Fruit fly (Drosophila melanogaster) whole organism, embryonic: ENCODE data around the gene CG9799.

Source experiments
- B-H2 ChIP-seq: fragments of 200-800 bp; sonication (Bioruptor generic); optimal IDR thresholded peaks from 2 replicates; lab custom pipeline; 2018; ENCODE audit warnings: missing biosample characterization, mild to moderate bottlenecking, missing genetic modification characterization
- CG10431 ChIP-seq: fragments of 200-800 bp; sonication (Bioruptor generic); optimal IDR thresholded peaks from 3 replicates; lab custom pipeline; 2018; ENCODE audit warnings: missing biosample characterization, mild to moderate bottlenecking, missing genetic modification characterization
- CG11247 ChIP-seq: fragments of 200-800 bp; sonication (Bioruptor generic); IDR thresholded peaks from 2 replicates; pipeline ENCODE4 v1.3.6; 2022; ENCODE audit warnings: missing biosample characterization, missing genetic modification characterization
- CG11456 ChIP-seq: fragments of 200-800 bp; sonication (Bioruptor generic); IDR thresholded peaks from 3 replicates; pipeline ENCODE4 v1.3.6; 2022; ENCODE audit warnings: missing biosample characterization, missing genetic modification characterization
- CG12942 ChIP-seq: fragments of 200-800 bp; sonication (Bioruptor generic); optimal IDR thresholded peaks from 3 replicates; lab custom pipeline; 2016; ENCODE audit warnings: missing biosample characterization, missing genetic modification characterization
- CG15269 ChIP-seq: fragments of 200-800 bp; sonication (Bioruptor generic); optimal IDR thresholded peaks from 2 replicates; lab custom pipeline; 2018; ENCODE audit warnings: missing biosample characterization, mild to moderate bottlenecking, missing genetic modification characterization, moderate library complexity
- CG17186 ChIP-seq: fragments of 200-800 bp; sonication (Bioruptor generic); optimal IDR thresholded peaks from 3 replicates; lab custom pipeline; 2017; ENCODE audit warnings: missing biosample characterization, missing genetic modification reagents, missing genetic modification characterization
- CG17361 ChIP-seq: fragments of 200-800 bp; sonication (Bioruptor generic); IDR thresholded peaks from 3 replicates; pipeline ENCODE4 v1.3.6; 2022; ENCODE audit warnings: missing biosample characterization, missing genetic modification characterization
- CG17385 ChIP-seq: fragments of 200-800 bp; sonication (Bioruptor generic); optimal IDR thresholded peaks from 3 replicates; lab custom pipeline; 2018; ENCODE audit warnings: missing biosample characterization, mild to moderate bottlenecking, missing genetic modification characterization
- CG18476 ChIP-seq: fragments of 200-800 bp; sonication (Bioruptor generic); optimal IDR thresholded peaks from 2 replicates; lab custom pipeline; 2016; ENCODE audit warnings: missing biosample characterization, mild to moderate bottlenecking, missing genetic modification characterization
- CG2712 ChIP-seq: fragments of 200-800 bp; optimal IDR thresholded peaks from 3 replicates; lab custom pipeline; 2019; ENCODE audit warnings: missing biosample characterization, mild to moderate bottlenecking, missing genetic modification characterization, moderate library complexity
- CG32532 ChIP-seq: fragments of 200-800 bp; sonication (Bioruptor generic); IDR thresholded peaks from 2 replicates; pipeline ENCODE4 v1.3.6; 2022; ENCODE audit warnings: missing biosample characterization, missing genetic modification characterization
- CG42726 ChIP-seq: fragments of 200-800 bp; sonication (Bioruptor generic); IDR thresholded peaks from 2 replicates; pipeline ENCODE4 v1.3.6; 2022; ENCODE audit warnings: missing biosample characterization, missing genetic modification characterization; ENCODE audit not compliant: partially characterized antibody
- CG4328 ChIP-seq: fragments of 200-800 bp; sonication (Bioruptor generic); optimal IDR thresholded peaks from 3 replicates; lab custom pipeline; 2017; ENCODE audit warnings: missing biosample characterization, missing genetic modification reagents, missing genetic modification characterization
- CG6813 ChIP-seq: fragments of 200-800 bp; sonication (Bioruptor generic); optimal IDR thresholded peaks from 2 replicates; lab custom pipeline; 2017; ENCODE audit warnings: missing biosample characterization, missing genetic modification characterization, mild to moderate bottlenecking, moderate library complexity, missing genetic modification reagents
- CG7839 ChIP-seq: fragments of 200-800 bp; sonication (Bioruptor generic); optimal IDR thresholded peaks from 3 replicates; lab custom pipeline; 2018; ENCODE audit warnings: missing biosample characterization, mild to moderate bottlenecking, missing genetic modification characterization, moderate library complexity
- CTCF ChIP-seq: fragments of 200-800 bp; sonication (Bioruptor generic); optimal IDR thresholded peaks from 2 replicates; lab custom pipeline; 2017; ENCODE audit warnings: missing biosample characterization, mild to moderate bottlenecking, missing genetic modification characterization, moderate library complexity
- Dip3 ChIP-seq: fragments of 200-800 bp; sonication (Bioruptor generic); optimal IDR thresholded peaks from 3 replicates; lab custom pipeline; 2016; ENCODE audit warnings: missing biosample characterization, missing genetic modification characterization
- Drgx ChIP-seq: fragments of 200-800 bp; sonication (Bioruptor generic); IDR thresholded peaks from 2 replicates; pipeline ENCODE4 v1.3.6; 2022; ENCODE audit warnings: missing biosample characterization, missing genetic modification characterization
- H2.0 ChIP-seq: fragments of 200-800 bp; sonication (Bioruptor generic); IDR thresholded peaks from 2 replicates; pipeline ENCODE4 v1.3.6; 2022; ENCODE audit warnings: missing biosample characterization, missing genetic modification characterization
- HLH3B ChIP-seq: fragments of 200-800 bp; sonication (Bioruptor generic); IDR thresholded peaks from 2 replicates; pipeline ENCODE4 v1.3.6; 2022; ENCODE audit warnings: missing biosample characterization, missing genetic modification characterization
- Kr ChIP-seq: fragments of 200-800 bp; sonication (Bioruptor generic); optimal IDR thresholded peaks from 2 replicates; lab custom pipeline; 2017; ENCODE audit warnings: missing biosample characterization, mild to moderate bottlenecking, missing genetic modification characterization
- Max ChIP-seq: fragments of 200-800 bp; sonication (Bioruptor generic); optimal IDR thresholded peaks from 2 replicates; lab custom pipeline; 2016; ENCODE audit warnings: missing biosample characterization, mild to moderate bottlenecking, missing genetic modification characterization
- Meics ChIP-seq: fragments of 200-800 bp; sonication (Bioruptor generic); optimal IDR thresholded peaks from 2 replicates; lab custom pipeline; 2017; ENCODE audit warnings: missing biosample characterization, mild to moderate bottlenecking, missing genetic modification characterization
- Mrtf ChIP-seq: fragments of 200-800 bp; sonication (Bioruptor generic); IDR thresholded peaks from 3 replicates; pipeline ENCODE4 v1.3.6; 2022; ENCODE audit warnings: missing biosample characterization, missing genetic modification characterization
- Rfx ChIP-seq: fragments of 200-800 bp; sonication (Bioruptor generic); IDR thresholded peaks from 2 replicates; pipeline ENCODE4 v1.3.6; 2022; ENCODE audit warnings: missing biosample characterization, missing genetic modification characterization
- Scr ChIP-seq: fragments of 200-800 bp; sonication (Bioruptor generic); IDR thresholded peaks from 2 replicates; pipeline ENCODE4 v1.3.6; 2022; ENCODE audit warnings: missing biosample characterization, missing genetic modification characterization; ENCODE audit not compliant: partially characterized antibody
- Sox100B ChIP-seq: fragments of 200-800 bp; sonication (Bioruptor generic); optimal IDR thresholded peaks from 3 replicates; lab custom pipeline; 2018; ENCODE audit warnings: missing biosample characterization, mild to moderate bottlenecking, missing genetic modification characterization
- ara ChIP-seq: fragments of 200-800 bp; sonication (Bioruptor generic); IDR thresholded peaks from 2 replicates; pipeline ENCODE4 v1.3.6; 2022; ENCODE audit warnings: missing biosample characterization, missing genetic modification characterization
- btn ChIP-seq: fragments of 200-800 bp; sonication (Bioruptor generic); optimal IDR thresholded peaks from 2 replicates; lab custom pipeline; 2016; ENCODE audit warnings: missing biosample characterization, missing genetic modification characterization
- chm ChIP-seq: fragments of 200-800 bp; sonication (Bioruptor generic); IDR thresholded peaks from 2 replicates; pipeline ENCODE4 v1.3.6; 2022; ENCODE audit warnings: missing biosample characterization, missing genetic modification characterization
- corto ChIP-seq: fragments of 200-800 bp; sonication (Bioruptor generic); optimal IDR thresholded peaks from 2 replicates; lab custom pipeline; 2016; ENCODE audit warnings: missing biosample characterization, mild to moderate bottlenecking, missing genetic modification characterization, moderate library complexity
- dati ChIP-seq: fragments of 200-800 bp; sonication (Bioruptor generic); IDR thresholded peaks from 2 replicates; pipeline ENCODE4 v1.3.6; 2022; ENCODE audit warnings: missing biosample characterization, missing genetic modification characterization
- ewg ChIP-seq: fragments of 200-800 bp; sonication (Bioruptor generic); optimal IDR thresholded peaks from 3 replicates; lab custom pipeline; 2017; ENCODE audit warnings: mild to moderate bottlenecking, missing biosample characterization, missing genetic modification reagents, missing genetic modification characterization
- her ChIP-seq: fragments of 200-800 bp; sonication (Bioruptor generic); optimal IDR thresholded peaks from 2 replicates; lab custom pipeline; 2016; ENCODE audit warnings: missing biosample characterization, missing genetic modification characterization
- maf-S ChIP-seq: fragments of 200-800 bp; sonication (Bioruptor generic); optimal IDR thresholded peaks from 2 replicates; lab custom pipeline; 2016; ENCODE audit warnings: missing biosample characterization, missing genetic modification characterization
- nmo ChIP-seq: fragments of 200-800 bp; sonication (Bioruptor generic); optimal IDR thresholded peaks from 2 replicates; lab custom pipeline; 2018; ENCODE audit warnings: missing biosample characterization, mild to moderate bottlenecking, missing genetic modification characterization, moderate library complexity
- onecut ChIP-seq: fragments of 200-800 bp; sonication (Bioruptor generic); IDR thresholded peaks from 2 replicates; pipeline ENCODE4 v1.3.6; 2022; ENCODE audit warnings: missing biosample characterization, missing genetic modification characterization
- pb ChIP-seq: fragments of 200-800 bp; sonication (Bioruptor generic); optimal IDR thresholded peaks from 3 replicates; lab custom pipeline; 2016; ENCODE audit warnings: missing biosample characterization, missing genetic modification characterization
- peb ChIP-seq: fragments of 200-800 bp; sonication (Bioruptor generic); IDR thresholded peaks from 2 replicates; pipeline ENCODE4 v1.3.6; 2022; ENCODE audit warnings: missing biosample characterization, missing genetic modification characterization
- pita ChIP-seq: fragments of 200-800 bp; sonication (Bioruptor generic); optimal IDR thresholded peaks from 2 replicates; lab custom pipeline; 2017; ENCODE audit warnings: missing biosample characterization, mild to moderate bottlenecking, missing genetic modification characterization
- prd ChIP-seq, 3 experiments: fragments of >200 bp in 2 of 3; fragments of 200-800 bp in 1 of 3; sonication (Bioruptor generic) in 1 of 3; optimal IDR thresholded peaks in 2 of 3; IDR thresholded peaks in 1 of 3; 2 replicates in 2 of 3; 3 replicates in 1 of 3; pipeline versions ENCODE4 v1.3.6 to Lab custom; 2017 to 2022; ENCODE audit warnings: missing biosample characterization in 1 of 3, missing genetic modification characterization in 1 of 3
- ranshi ChIP-seq: fragments of 200-800 bp; sonication (Bioruptor generic); IDR thresholded peaks from 2 replicates; pipeline ENCODE4 v1.3.6; 2022; ENCODE audit warnings: missing biosample characterization, missing genetic modification characterization
- seq ChIP-seq: fragments of 200-800 bp; sonication (Bioruptor generic); IDR thresholded peaks from 2 replicates; pipeline ENCODE4 v1.3.6; 2022; ENCODE audit warnings: missing biosample characterization, missing genetic modification characterization
- sqz ChIP-seq: fragments of 200-800 bp; sonication (Bioruptor generic); optimal IDR thresholded peaks from 3 replicates; lab custom pipeline; 2018; ENCODE audit warnings: missing biosample characterization, mild to moderate bottlenecking, missing genetic modification characterization
- tna ChIP-seq: fragments of 200-800 bp; sonication (Bioruptor generic); IDR thresholded peaks from 2 replicates; pipeline ENCODE4 v1.3.6; 2022; ENCODE audit warnings: missing biosample characterization, missing genetic modification characterization; ENCODE audit not compliant: partially characterized antibody
- ttk ChIP-seq: fragments of 200-800 bp; sonication (Bioruptor generic); IDR thresholded peaks from 2 replicates; pipeline ENCODE4 v2.1.2; 2022; ENCODE audit warnings: missing biosample characterization, missing genetic modification characterization
- vnd ChIP-seq: fragments of 200-800 bp; sonication (Bioruptor generic); IDR thresholded peaks from 3 replicates; pipeline ENCODE4 v1.3.6; 2022; ENCODE audit warnings: missing biosample characterization, missing genetic modification characterization; ENCODE audit not compliant: partially characterized antibody

The CG9799 gene

DNA sequence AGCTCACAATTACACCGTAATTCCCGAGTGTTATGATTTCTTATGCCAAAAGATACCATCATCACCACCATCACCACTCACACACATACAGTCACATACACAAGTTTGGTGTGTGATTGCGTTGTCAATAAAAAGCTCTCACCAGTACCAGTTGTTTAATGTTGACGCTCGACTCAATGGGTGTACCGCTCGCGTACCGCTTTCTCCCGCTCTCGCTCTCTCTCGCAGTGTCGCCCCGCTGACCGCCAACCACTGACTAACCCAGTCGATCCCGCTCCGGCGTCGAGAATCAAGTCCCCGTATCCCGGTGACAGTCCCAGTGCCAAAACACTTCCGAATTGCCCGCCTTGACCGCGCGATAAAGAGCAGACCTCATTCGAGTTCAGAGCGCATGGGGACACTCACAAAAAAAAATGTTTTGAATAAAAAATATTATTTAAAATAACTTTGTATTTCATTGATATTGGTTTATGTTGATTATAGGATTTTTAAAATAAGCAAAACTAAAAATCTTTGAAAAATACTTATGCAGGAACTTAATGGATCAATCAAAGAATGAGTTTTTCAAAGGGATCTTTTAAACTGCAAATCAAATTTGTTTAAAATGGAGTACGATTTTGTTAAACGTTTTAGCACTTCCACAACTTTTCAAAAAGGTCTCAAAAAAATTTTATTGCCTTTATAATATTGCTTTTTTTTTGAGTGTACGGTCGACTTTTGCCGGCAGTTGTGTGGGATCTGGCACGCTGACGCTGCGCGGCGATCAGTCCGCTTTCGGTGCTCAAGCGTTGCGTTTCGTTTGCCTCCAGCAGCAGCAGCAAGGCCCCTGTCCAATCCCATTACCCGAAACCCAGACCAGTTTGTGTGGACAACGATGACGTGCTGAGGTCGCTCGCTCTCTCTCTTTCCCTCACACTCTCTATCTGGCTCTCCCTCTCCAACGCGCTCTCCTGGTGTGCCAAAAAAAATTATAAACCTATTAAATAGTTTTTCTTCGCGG is 24.0 kb downstream of the CG9799 start, which contains the start of gene Dic1 (continued):
- peak; percentile 96 for TF ChIP-seq sqz
- peak; percentile 74; the same call in 1 of the 2 replicates for TF ChIP-seq chm (GFP tag; lab: Robert Waterston, UW)
- peak; percentile 85 for TF ChIP-seq ttk (GFP tag; lab: Robert Waterston, UW)
- peak; percentile 98 for TF ChIP-seq CG7839 (tag; lab: Kevin White, UChicago)
- TF ChIP-seq CG42726 (GFP tag; lab: Robert Waterston, UW), result peak; percentile 51; the same call in 1 of the 2 replicates
- TF ChIP-seq ewg (GFP tag; lab: Kevin White, UChicago), result peak; percentile 93
- TF ChIP-seq Mrtf (GFP tag; lab: Robert Waterston, UW), result peak; percentile 90
- TF ChIP-seq H2.0, result peak; percentile 79
- TF ChIP-seq CG17385, result peak; percentile 95
- TF ChIP-seq HLH3B (GFP tag; lab: Robert Waterston, UW), result peak; percentile 94
- peak; percentile 79 for TF ChIP-seq Kr (GFP tag; lab: Kevin White, UChicago)
- peak; percentile 96 for TF ChIP-seq CG2712 (tag; lab: Kevin White, UChicago)
- peak; percentile 88 for TF ChIP-seq onecut (GFP tag; lab: Robert Waterston, UW)
- peak; percentile 99 for TF ChIP-seq Sox100B
- TF ChIP-seq CG10431 (GFP tag; lab: Kevin White, UChicago), result peak; percentile 89
- peak; percentile 63 for TF ChIP-seq CTCF (GFP tag; lab: Kevin White, UChicago)
- TF ChIP-seq CG15269 (tag; lab: Kevin White, UChicago), result peak; percentile 97
- TF ChIP-seq B-H2, result peak; percentile 90
- TF ChIP-seq btn, result peak; percentile 74
- peak; percentile 93 for TF ChIP-seq Rfx (GFP tag; lab: Robert Waterston, UW)
- TF ChIP-seq nmo (GFP tag; lab: Kevin White, UChicago), result peak; percentile 99
- TF ChIP-seq CG11456, result peak; percentile 85
- no peak for TF ChIP-seq prd (optimal IDR thresholded peaks at IDR 0.05; lab: Kevin White, UChicago)
- peak; percentile 92 for TF ChIP-seq prd (GFP tag; IDR thresholded peaks at IDR 0.05; lab: Robert Waterston, UW)
- TF ChIP-seq CG6813 (GFP tag; lab: Kevin White, UChicago), result peak; percentile 93
- no peak; the same call in 1 of the 2 replicates for TF ChIP-seq peb
- peak; percentile 89 for TF ChIP-seq ranshi (GFP tag; lab: Robert Waterston, UW)
- TF ChIP-seq corto, result peak; percentile 84
- TF ChIP-seq CG32532 (GFP tag; lab: Robert Waterston, UW), result peak; percentile 93
- peak; percentile 91 for TF ChIP-seq seq (GFP tag; lab: Robert Waterston, UW)
- TF ChIP-seq pb (GFP tag; lab: Kevin White, UChicago), result peak; percentile 80
- peak; percentile 87 for TF ChIP-seq maf-S (GFP tag; lab: Kevin White, UChicago)
- peak; percentile 95 for TF ChIP-seq CG18476 (GFP tag; lab: Kevin White, UChicago)
- peak; percentile 80 for TF ChIP-seq CG17186 (GFP tag; lab: Kevin White, UChicago)
- peak; percentile 95 for TF ChIP-seq Max (GFP tag; lab: Kevin White, UChicago)
- peak; percentile 98 for TF ChIP-seq Meics (GFP tag; lab: Kevin White, UChicago)
- peak; percentile 99 for TF ChIP-seq CG17361 (GFP tag; lab: Robert Waterston, UW)
- TF ChIP-seq Drgx, result peak; percentile 91
- TF ChIP-seq pita (GFP tag; lab: Kevin White, UChicago), result no peak
- TF ChIP-seq dati, result peak; percentile 77
- peak; percentile 85 for TF ChIP-seq CG11247 (GFP tag; lab: Robert Waterston, UW)
- TF ChIP-seq tna, result peak; percentile 52; the same call in 1 of the 2 replicates
- TF ChIP-seq her, result peak; percentile 78
- TF ChIP-seq Dip3 (GFP tag; lab: Kevin White, UChicago), result peak; percentile 92
- peak; percentile 17; the same call in 1 of the 2 replicates for TF ChIP-seq Scr (GFP tag; lab: Robert Waterston, UW)
- TF ChIP-seq CG12942, result peak; percentile 93
- TF ChIP-seq vnd (GFP tag; lab: Robert Waterston, UW), result 0 out of 3 replicates have a peak, but pooled peaks have one; percentile 7
- TF ChIP-seq ara (GFP tag; lab: Robert Waterston, UW), result peak; percentile 79
- TF ChIP-seq CG4328 (GFP tag; lab: Kevin White, UChicago), result peak; percentile 96
